ENCODE assay signal across 3 fruit fly cellular contexts in the genomic region with DNA sequence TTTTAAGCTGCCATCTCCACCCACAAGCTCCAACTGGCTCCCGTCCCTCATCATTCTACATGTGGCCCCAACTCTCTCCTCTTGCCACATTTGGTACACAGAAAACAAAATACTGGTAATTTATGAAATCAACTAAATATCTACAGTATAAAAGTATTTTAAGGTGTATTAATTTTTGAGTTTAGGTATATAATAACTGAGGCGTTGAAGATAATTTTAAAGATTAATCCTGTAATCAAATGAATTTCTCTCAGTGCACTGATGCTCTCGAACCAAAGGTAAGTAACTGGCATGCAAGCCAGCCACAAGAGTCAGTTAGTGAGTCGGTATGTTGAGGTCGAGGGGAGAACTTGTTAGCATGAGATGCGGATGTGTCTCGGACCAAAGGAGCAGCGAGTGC.
TF ChIP-seq lines count a peak whose summit lies in the region.

No protein-coding gene starts in this region.

TF ChIP-seq in whole organism, embryonic, 481 proteins besides CTCF, POLR2A, EP300 and RAD21 (continued from another document and continues in another):
- TF ChIP-seq Opbp (GFP tag; IDR thresholded peaks at IDR 0.05; lab: Robert Waterston, UW; ENCODE audit: partially characterized antibody), result no peak
- no peak for TF ChIP-seq Dref (GFP tag; IDR thresholded peaks at IDR 0.05; lab: Robert Waterston, UW)
- no peak for TF ChIP-seq CG6683 (GFP tag; optimal IDR thresholded peaks at IDR 0.05; lab: Kevin White, UChicago)
- peak; percentile 5 for TF ChIP-seq CG9609 (GFP tag; optimal IDR thresholded peaks at IDR 0.05; lab: Kevin White, UChicago)
- peak; percentile 23 for TF ChIP-seq CG12391 (tag; optimal IDR thresholded peaks at IDR 0.05; lab: Kevin White, UChicago)
- TF ChIP-seq CG18764 (GFP tag; optimal IDR thresholded peaks at IDR 0.05; lab: Kevin White, UChicago), result no peak
- no peak for TF ChIP-seq pita (GFP tag; optimal IDR thresholded peaks at IDR 0.05; lab: Kevin White, UChicago)
- no peak for TF ChIP-seq Taf1 (GFP tag; IDR thresholded peaks at IDR 0.05; lab: Robert Waterston, UW)
- TF ChIP-seq CG2712 (tag; optimal IDR thresholded peaks at IDR 0.05; lab: Kevin White, UChicago), result peak; percentile 33
- no peak for TF ChIP-seq slbo (GFP tag; IDR thresholded peaks at IDR 0.05; lab: Robert Waterston, UW)
- TF ChIP-seq z (GFP tag; IDR thresholded peaks at IDR 0.05; lab: Robert Waterston, UW), result no peak
- TF ChIP-seq CG5953 (GFP tag; IDR thresholded peaks at IDR 0.05; lab: Robert Waterston, UW), result no peak
- TF ChIP-seq scrt (GFP tag; optimal IDR thresholded peaks at IDR 0.05; lab: Kevin White, UChicago), result no peak
- TF ChIP-seq nmo (GFP tag; optimal IDR thresholded peaks at IDR 0.05; lab: Kevin White, UChicago), result peak; percentile 16
- TF ChIP-seq Gug (GFP tag; IDR thresholded peaks at IDR 0.05; lab: Robert Waterston, UW), result no peak
- TF ChIP-seq CG1602 (GFP tag; optimal IDR thresholded peaks at IDR 0.05; lab: Kevin White, UChicago), result peak; percentile 6
- TF ChIP-seq nerfin-1 (tag; optimal IDR thresholded peaks at IDR 0.05; lab: Kevin White, UChicago), result no peak
- no peak for TF ChIP-seq zen2 (GFP tag; IDR thresholded peaks at IDR 0.05; lab: Robert Waterston, UW; ENCODE audit: partially characterized antibody)
- TF ChIP-seq CG18619 (GFP tag; optimal IDR thresholded peaks at IDR 0.05; lab: Kevin White, UChicago), result no peak
- no peak for TF ChIP-seq gfzf (GFP tag; optimal IDR thresholded peaks at IDR 0.05; lab: Kevin White, UChicago)
- TF ChIP-seq CG32772 (GFP tag; IDR thresholded peaks at IDR 0.05; lab: Robert Waterston, UW), result no peak
- no peak for TF ChIP-seq E2f1 (GFP tag; IDR thresholded peaks at IDR 0.05; lab: Robert Waterston, UW)
- no peak for TF ChIP-seq mirr (GFP tag; optimal IDR thresholded peaks at IDR 0.05; lab: Kevin White, UChicago)
- no peak for TF ChIP-seq Myb (GFP tag; optimal IDR thresholded peaks at IDR 0.05; lab: Kevin White, UChicago)
- TF ChIP-seq zfh1 (GFP tag; IDR thresholded peaks at IDR 0.05; lab: Robert Waterston, UW), result 0 out of 3 replicates have a peak, but pooled peaks have one; percentile 20
- TF ChIP-seq CG11456 (GFP tag; IDR thresholded peaks at IDR 0.05; lab: Robert Waterston, UW), result no peak
- no peak for TF ChIP-seq CG10321 (GFP tag; IDR thresholded peaks at IDR 0.05; lab: Robert Waterston, UW)
- TF ChIP-seq CG10267 (tag; optimal IDR thresholded peaks at IDR 0.05; lab: Kevin White, UChicago), result peak; percentile 17
- TF ChIP-seq CG7357 (GFP tag; IDR thresholded peaks at IDR 0.05; lab: Robert Waterston, UW), result no peak
- TF ChIP-seq dmrt99B (tag; optimal IDR thresholded peaks at IDR 0.05; lab: Kevin White, UChicago), result peak; percentile 16
- peak; percentile 31 for TF ChIP-seq CG11504 (tag; optimal IDR thresholded peaks at IDR 0.05; lab: Kevin White, UChicago)
- TF ChIP-seq Sox102F (GFP tag; optimal IDR thresholded peaks at IDR 0.05; lab: Kevin White, UChicago), result peak; percentile 41
- peak; percentile 5 for TF ChIP-seq Xbp1 (GFP tag; optimal IDR thresholded peaks at IDR 0.05; lab: Kevin White, UChicago)
- TF ChIP-seq Lpt (GFP tag; optimal IDR thresholded peaks at IDR 0.05; lab: Kevin White, UChicago), result no peak
- TF ChIP-seq Poxn (GFP tag; IDR thresholded peaks at IDR 0.05; lab: Robert Waterston, UW), result no peak
- TF ChIP-seq bcd (GFP tag; optimal IDR thresholded peaks at IDR 0.05; lab: Kevin White, UChicago), result peak; percentile 10
- peak in 1 of 2 experiments; percentile 12 for TF ChIP-seq Hr51 (GFP tag; optimal IDR thresholded peaks at IDR 0.05; lab: Kevin White, UChicago)
- no peak; the same call in 1 of the 2 replicates for TF ChIP-seq chm (GFP tag; IDR thresholded peaks at IDR 0.05; lab: Robert Waterston, UW)
- TF ChIP-seq lola (GFP tag; optimal IDR thresholded peaks at IDR 0.05; lab: Kevin White, UChicago), result peak in 1 of 3 experiments; percentile 54
- TF ChIP-seq CG33557 (GFP tag; optimal IDR thresholded peaks at IDR 0.05; lab: Kevin White, UChicago), result no peak
- TF ChIP-seq ci (GFP tag; IDR thresholded peaks at IDR 0.05; lab: Robert Waterston, UW), result 0 out of 3 replicates have a peak, but pooled peaks have one; percentile 8
- TF ChIP-seq ewg (GFP tag; optimal IDR thresholded peaks at IDR 0.05; lab: Kevin White, UChicago), result peak; percentile 3
- TF ChIP-seq CG16863 (GFP tag; optimal IDR thresholded peaks at IDR 0.05; lab: Kevin White, UChicago), result peak; percentile 13

TF ChIP-seq in whole organism, prepupa, 60 proteins besides CTCF, POLR2A, EP300 and RAD21 (continued from another document):
- peak; percentile 74 for TF ChIP-seq Gug (GFP tag; IDR thresholded peaks at IDR 0.05; lab: Robert Waterston, UW)
- peak; percentile 83 for TF ChIP-seq CG10669 (GFP tag; optimal IDR thresholded peaks at IDR 0.05; lab: Kevin White, UChicago)
- TF ChIP-seq svp (GFP tag; lab: Kevin White, UChicago), result peak; percentile 94
- peak; percentile 86 for TF ChIP-seq pdm3 (GFP tag; optimal IDR thresholded peaks at IDR 0.05; lab: Kevin White, UChicago)
- 0 out of 2 replicates have a peak, but pooled peaks have one; percentile 17 for TF ChIP-seq CG11294 (GFP tag; IDR thresholded peaks at IDR 0.05; lab: Robert Waterston, UW)
- peak; percentile 87 for TF ChIP-seq CG6792 (GFP tag; optimal IDR thresholded peaks at IDR 0.05; lab: Kevin White, UChicago)
- TF ChIP-seq CG31627 (GFP tag; optimal IDR thresholded peaks at IDR 0.05; lab: Kevin White, UChicago), result peak; percentile 85
- peak; percentile 88 for TF ChIP-seq CG3032 (tag; optimal IDR thresholded peaks at IDR 0.05; lab: Kevin White, UChicago)
- TF ChIP-seq cyc (GFP tag; optimal IDR thresholded peaks at IDR 0.05; lab: Kevin White, UChicago), result peak; percentile 86
- peak; percentile 67 for TF ChIP-seq CG16779 (tag; optimal IDR thresholded peaks at IDR 0.05; lab: Kevin White, UChicago)
- peak; percentile 89 for TF ChIP-seq Met (GFP tag; optimal IDR thresholded peaks at IDR 0.05; lab: Kevin White, UChicago)
- TF ChIP-seq achi (GFP tag; optimal IDR thresholded peaks at IDR 0.05; lab: Kevin White, UChicago), result peak; percentile 86
- peak; percentile 70 for TF ChIP-seq Ets21C (GFP tag; optimal IDR thresholded peaks at IDR 0.05; lab: Kevin White, UChicago)
- peak; percentile 47 for TF ChIP-seq Eip93F (GFP tag; optimal IDR thresholded peaks at IDR 0.05; lab: Kevin White, UChicago)
- TF ChIP-seq acj6 (GFP tag; optimal IDR thresholded peaks at IDR 0.05; lab: Kevin White, UChicago), result peak; percentile 86
- peak; percentile 79 for TF ChIP-seq CG8632 (GFP tag; optimal IDR thresholded peaks at IDR 0.05; lab: Kevin White, UChicago)
- TF ChIP-seq CG32006 (GFP tag; optimal IDR thresholded peaks at IDR 0.05; lab: Kevin White, UChicago), result peak; percentile 86
- peak; percentile 93 for TF ChIP-seq esn (GFP tag; optimal IDR thresholded peaks at IDR 0.05; lab: Kevin White, UChicago)
- TF ChIP-seq CG8319 (GFP tag; optimal IDR thresholded peaks at IDR 0.05; lab: Kevin White, UChicago), result peak; percentile 74
- peak; percentile 90 for TF ChIP-seq Sox14 (GFP tag; optimal IDR thresholded peaks at IDR 0.05; lab: Kevin White, UChicago)
- peak; percentile 68 for TF ChIP-seq CG6854 (GFP tag; optimal IDR thresholded peaks at IDR 0.05; lab: Kevin White, UChicago)
- TF ChIP-seq fkh (GFP tag; optimal IDR thresholded peaks at IDR 0.05; lab: Kevin White, UChicago), result no peak
- TF ChIP-seq Eip78C (GFP tag; lab: Kevin White, UChicago), result peak; percentile 96
- TF ChIP-seq CG7368 (GFP tag; optimal IDR thresholded peaks at IDR 0.05; lab: Kevin White, UChicago), result peak; percentile 71
- TF ChIP-seq CG6163 (GFP tag; IDR thresholded peaks at IDR 0.05; lab: Robert Waterston, UW), result peak; percentile 88
- TF ChIP-seq salr (GFP tag; optimal IDR thresholded peaks at IDR 0.05; lab: Kevin White, UChicago), result peak; percentile 61 to 84
- TF ChIP-seq dsx (GFP tag; optimal IDR thresholded peaks at IDR 0.05; lab: Kevin White, UChicago; ENCODE audit: poor library complexity, severe bottlenecking), result peak; percentile 91
- peak; percentile 87 for TF ChIP-seq Hr39 (GFP tag; optimal IDR thresholded peaks at IDR 0.05; lab: Kevin White, UChicago)
- TF ChIP-seq CG3919 (GFP tag; optimal IDR thresholded peaks at IDR 0.05; lab: Kevin White, UChicago), result peak; percentile 91
- TF ChIP-seq Smox (GFP tag; optimal IDR thresholded peaks at IDR 0.05; lab: Kevin White, UChicago), result peak; percentile 85
- TF ChIP-seq CG1621 (tag; optimal IDR thresholded peaks at IDR 0.05; lab: Kevin White, UChicago), result peak; percentile 79
- TF ChIP-seq CG8119 (GFP tag; IDR thresholded peaks at IDR 0.05; lab: Robert Waterston, UW), result peak; percentile 84
- TF ChIP-seq lz (GFP tag; optimal IDR thresholded peaks at IDR 0.05; lab: Kevin White, UChicago), result peak; percentile 88
- TF ChIP-seq CG10631 (GFP tag; optimal IDR thresholded peaks at IDR 0.05; lab: Kevin White, UChicago), result peak; percentile 92
- peak; percentile 77 for TF ChIP-seq CG15336 (GFP tag; IDR thresholded peaks at IDR 0.05; lab: Robert Waterston, UW)
- TF ChIP-seq CG11762 (GFP tag; optimal IDR thresholded peaks at IDR 0.05; lab: Kevin White, UChicago; ENCODE audit: insufficient read depth), result peak; percentile 72
- peak; percentile 83 for TF ChIP-seq spab (GFP tag; optimal IDR thresholded peaks at IDR 0.05; lab: Kevin White, UChicago)
- TF ChIP-seq fd85E (GFP tag; optimal IDR thresholded peaks at IDR 0.05; lab: Kevin White, UChicago), result peak; percentile 50
TF ChIP-seq in whole organism, prepupa: peak in this region for 58.

TF ChIP-seq in whole organism, wandering third instar larva, 38 proteins besides CTCF, POLR2A, EP300 and RAD21 (continued from another document):
- no peak for TF ChIP-seq Mio (GFP tag; optimal IDR thresholded peaks at IDR 0.05; lab: Kevin White, UChicago)
- peak; percentile 80 for TF ChIP-seq h (GFP tag; optimal IDR thresholded peaks at IDR 0.05; lab: Kevin White, UChicago)
- peak; percentile 66 for TF ChIP-seq sage (GFP tag; optimal IDR thresholded peaks at IDR 0.05; lab: Kevin White, UChicago)
- TF ChIP-seq CrebA (GFP tag; optimal IDR thresholded peaks at IDR 0.05; lab: Kevin White, UChicago; ENCODE audit: borderline replicate concordance), result no peak
- TF ChIP-seq Dfd (GFP tag; optimal IDR thresholded peaks at IDR 0.05; lab: Kevin White, UChicago), result no peak
- peak; percentile 60 for TF ChIP-seq woc (GFP tag; optimal IDR thresholded peaks at IDR 0.05; lab: Kevin White, UChicago)
- TF ChIP-seq CG9705 (GFP tag; optimal IDR thresholded peaks at IDR 0.05; lab: Kevin White, UChicago), result peak; percentile 46
- TF ChIP-seq brk (GFP tag; optimal IDR thresholded peaks at IDR 0.05; lab: Kevin White, UChicago), result peak; percentile 5
- no peak for TF ChIP-seq sv (GFP tag; optimal IDR thresholded peaks at IDR 0.05; lab: Kevin White, UChicago)
- TF ChIP-seq ey (GFP tag; optimal IDR thresholded peaks at IDR 0.05; lab: Kevin White, UChicago), result peak; percentile 81
